Worm (Caenorhabditis elegans): Measurements from ENCODE around the gene B0457.4.
A peak's percentile ranks its signal among the peaks of the same experiment; 100 is the strongest.

B0457.4 gene

DNA sequence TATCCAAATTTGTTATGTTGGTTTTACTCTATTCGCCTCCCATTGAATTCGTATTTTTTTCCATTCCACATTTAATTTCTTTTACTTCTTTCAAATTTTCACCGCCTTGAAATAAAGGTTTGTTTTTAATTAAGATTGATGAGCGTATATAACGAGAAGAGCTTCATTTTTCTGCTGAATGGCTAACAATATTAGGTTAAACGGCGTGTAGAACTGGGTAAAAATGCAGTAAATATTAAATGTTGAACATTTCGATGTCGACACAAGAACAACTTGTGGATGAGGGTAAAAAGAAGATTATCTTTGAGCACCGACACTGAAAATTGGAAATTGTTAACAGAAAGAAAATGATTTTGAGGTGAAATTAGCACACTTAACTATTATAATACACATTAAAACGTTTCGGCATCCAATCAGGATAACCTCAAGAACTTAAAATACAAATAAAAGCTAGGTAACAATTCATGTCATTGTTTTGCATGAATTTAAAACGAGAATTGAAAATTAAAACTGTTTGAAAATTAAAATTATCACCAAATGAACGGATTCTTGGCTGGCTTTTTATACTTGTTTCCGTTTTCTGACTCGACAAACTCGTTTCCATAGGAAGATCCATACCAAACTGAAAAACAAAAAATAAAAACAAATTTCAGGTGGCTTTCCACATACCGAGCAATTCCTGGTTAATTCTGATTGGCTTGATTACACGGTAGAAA, 27.2 kb upstream of the B0457.4 start (continued):
- TF ChIP-seq attf-6 (GFP tag; IDR thresholded peaks at IDR 0.05), result 0 out of 2 replicates have a peak, but pooled peaks have one; percentile 17
- TF ChIP-seq dox-1 (GFP tag; IDR thresholded peaks at IDR 0.05), result no peak
- TF ChIP-seq lir-1 (GFP tag; conservative IDR thresholded peaks at IDR 0.05), result no peak
- TF ChIP-seq B0019.2 (GFP tag; conservative IDR thresholded peaks at IDR 0.05), result no peak
- TF ChIP-seq attf-3 (GFP tag; conservative IDR thresholded peaks at IDR 0.05), result no peak
- TF ChIP-seq mes-4 (tag; optimal IDR thresholded peaks at IDR 0.05), result no peak
- TF ChIP-seq lag-1 (GFP tag; IDR thresholded peaks at IDR 0.05), result no peak
- no peak; the same call in 1 of the 2 replicates for TF ChIP-seq hmg-1.2 (GFP tag; IDR thresholded peaks at IDR 0.05)
- 0 out of 2 replicates have a peak, but pooled peaks have one; percentile 56 for TF ChIP-seq Y53G8AR.9 (GFP tag; conservative IDR thresholded peaks at IDR 0.05)
- no peak for TF ChIP-seq gei-17 (GFP tag; optimal IDR thresholded peaks at IDR 0.05)
- no peak for TF ChIP-seq ztf-28 (GFP tag; IDR thresholded peaks at IDR 0.05)
- no peak for TF ChIP-seq nhr-120 (GFP tag; IDR thresholded peaks at IDR 0.05)
- TF ChIP-seq madf-3 (GFP tag; IDR thresholded peaks at IDR 0.05), result 0 out of 2 replicates have a peak, but pooled peaks have one; percentile 22
- TF ChIP-seq bed-2 (GFP tag; IDR thresholded peaks at IDR 0.05), result no peak
- no peak for TF ChIP-seq T07F8.4 (tag; optimal IDR thresholded peaks at IDR 0.05)
- no peak for TF ChIP-seq egrh-3 (GFP tag; IDR thresholded peaks at IDR 0.05)
- TF ChIP-seq ztf-25 (GFP tag; IDR thresholded peaks at IDR 0.05), result no peak
- no peak for TF ChIP-seq tlf-1 (GFP tag; optimal IDR thresholded peaks at IDR 0.05)
- TF ChIP-seq hlh-12 (tag; optimal IDR thresholded peaks at IDR 0.05), result no peak
- peak; percentile 1 for TF ChIP-seq snpc-3.4 (tag; optimal IDR thresholded peaks at IDR 0.05)
- no peak for TF ChIP-seq madf-8 (GFP tag; conservative IDR thresholded peaks at IDR 0.05)
- peak; percentile 34; the same call in 1 of the 2 replicates for TF ChIP-seq D2030.7 (GFP tag; IDR thresholded peaks at IDR 0.05)
- no peak for TF ChIP-seq unc-62 (GFP tag; optimal IDR thresholded peaks at IDR 0.05)
- peak; percentile 9 for TF ChIP-seq lin-54 (GFP tag; optimal IDR thresholded peaks at IDR 0.05)
- TF ChIP-seq lin-26 (GFP tag; IDR thresholded peaks at IDR 0.05), result peak; percentile 47; the same call in 1 of the 2 replicates
- no peak for TF ChIP-seq egl-44 (GFP tag; IDR thresholded peaks at IDR 0.05)
- TF ChIP-seq ama-1 (optimal IDR thresholded peaks at IDR 0.05), result no peak
- peak in 1 of 2 experiments; percentile 57 for TF ChIP-seq ama-1 (GFP tag; optimal IDR thresholded peaks at IDR 0.05)
- TF ChIP-seq pha-4 (tag; optimal IDR thresholded peaks at IDR 0.05), result no peak
- TF ChIP-seq ztf-26 (tag; optimal IDR thresholded peaks at IDR 0.05), result no peak
- TF ChIP-seq nfya-1 (tag; optimal IDR thresholded peaks at IDR 0.05; ENCODE audit: borderline replicate concordance, insufficient read depth), result no peak
- TF ChIP-seq lsy-27 (tag; optimal IDR thresholded peaks at IDR 0.05; ENCODE audit: borderline replicate concordance, insufficient read depth), result no peak
- TF ChIP-seq cebp-2 (GFP tag; IDR thresholded peaks at IDR 0.05), result no peak

DNA sequence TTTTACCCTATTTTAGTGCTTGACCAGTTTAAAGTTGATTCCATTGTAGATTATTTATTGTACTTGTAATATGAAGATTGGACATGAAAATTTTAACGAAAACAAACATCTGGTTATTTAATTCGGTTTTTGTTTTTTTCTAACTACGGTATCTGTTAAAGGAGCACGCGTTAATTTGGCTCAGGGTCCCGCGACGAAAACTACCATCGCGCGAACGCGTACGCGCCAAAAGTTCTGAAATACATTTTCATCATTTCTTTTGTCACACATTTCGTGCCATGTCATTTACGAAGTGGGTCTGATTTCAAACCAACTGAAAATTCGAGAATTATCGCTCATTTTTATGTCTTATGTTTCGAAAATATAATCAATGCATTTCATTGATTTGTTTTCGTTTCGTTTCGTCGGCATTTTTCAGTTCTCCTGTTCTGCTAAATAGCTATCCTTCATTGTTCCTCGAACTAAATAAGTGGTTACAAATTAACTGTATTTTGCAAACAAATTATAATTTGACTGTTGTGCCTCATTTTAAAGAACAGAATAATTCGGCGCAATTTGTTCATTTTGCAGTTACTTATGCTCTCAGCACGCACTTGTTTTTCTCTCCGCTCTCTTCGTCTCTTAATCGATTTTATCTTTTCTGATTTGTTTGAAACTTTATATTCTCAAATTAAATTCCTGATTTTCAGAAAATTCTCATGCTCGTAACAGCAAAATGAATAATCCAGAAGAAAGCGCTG, 22.0 kb upstream of the B0457.4 start, which contains the start of gene T21B10.3:
Gene T21B10.3 (plus strand): TSS at position 690 of the 740 bp plus-strand sequence.
- TF ChIP-seq C17E4.6 (GFP tag; IDR thresholded peaks at IDR 0.05) (peak; percentile 86), cebp-2 (GFP tag; IDR thresholded peaks at IDR 0.05) (no peak), die-1 (tag; optimal IDR thresholded peaks at IDR 0.05) (peak; percentile 68), rcor-1 (GFP tag; IDR thresholded peaks at IDR 0.05) (peak; percentile 94), unc-130 (GFP tag; optimal IDR thresholded peaks at IDR 0.05) (peak; percentile 95), madf-3 (GFP tag; IDR thresholded peaks at IDR 0.05) (peak; percentile 93), nhr-179 (tag; optimal IDR thresholded peaks at IDR 0.05) (no peak), zfh-2 (GFP tag; conservative IDR thresholded peaks at IDR 0.05) (no peak), hsf-1 (GFP tag; IDR thresholded peaks at IDR 0.05) (peak; percentile 91), efl-1 (GFP tag; optimal IDR thresholded peaks at IDR 0.05) (peak; percentile 99), madf-10 (tag; optimal IDR thresholded peaks at IDR 0.05) (peak; percentile 62), tlf-1 (GFP tag; optimal IDR thresholded peaks at IDR 0.05) (peak; percentile 94), ztf-18 (tag; optimal IDR thresholded peaks at IDR 0.05) (peak; percentile 49), snpc-1.3 (tag; optimal IDR thresholded peaks at IDR 0.05; ENCODE audit: insufficient read depth) (peak; percentile 90), ceh-79 (tag; optimal IDR thresholded peaks at IDR 0.05) (no peak), bed-2 (GFP tag; IDR thresholded peaks at IDR 0.05) (peak; percentile 24; the same call in 1 of the 2 replicates), ZK185.1 (tag; optimal IDR thresholded peaks at IDR 0.05; ENCODE audit: poor library complexity, severe bottlenecking) (peak; percentile 33), F22D6.2 (tag; optimal IDR thresholded peaks at IDR 0.05) (no peak)
